Fruit fly (Drosophila melanogaster): Measurements from ENCODE around the gene Gr98b.
A peak's percentile ranks its signal among the peaks of the same experiment; 100 is the strongest.

Gene Gr98b

dm6 chr3R:27533225-27533624, 9.1 kb upstream of the Gr98b start:
- TF ChIP-seq pad (GFP tag; optimal IDR thresholded peaks at IDR 0.05) (no peak), Mnt (GFP tag; optimal IDR thresholded peaks at IDR 0.05) (no peak), kay (GFP tag; ENCODE audit: borderline replicate concordance) (no peak), Crg-1 (GFP tag; optimal IDR thresholded peaks at IDR 0.05) (no peak), CG11617 (GFP tag; optimal IDR thresholded peaks at IDR 0.05) (no peak), CG5204 (GFP tag; optimal IDR thresholded peaks at IDR 0.05) (no peak), Clk (GFP tag; optimal IDR thresholded peaks at IDR 0.05) (no peak), Hr96 (GFP tag; optimal IDR thresholded peaks at IDR 0.05) (no peak), ovo (GFP tag; optimal IDR thresholded peaks at IDR 0.05) (no peak), CG33017 (tag; optimal IDR thresholded peaks at IDR 0.05) (no peak), CG7045 (GFP tag; optimal IDR thresholded peaks at IDR 0.05) (no peak), toe (GFP tag; optimal IDR thresholded peaks at IDR 0.05) (no peak), CG12768 (GFP tag; optimal IDR thresholded peaks at IDR 0.05) (no peak), CG14711 (tag; optimal IDR thresholded peaks at IDR 0.05) (no peak), bab1 (GFP tag; optimal IDR thresholded peaks at IDR 0.05) (no peak), CG7101 (tag; optimal IDR thresholded peaks at IDR 0.05) (no peak), cic (GFP tag; optimal IDR thresholded peaks at IDR 0.05) (no peak)

DNA sequence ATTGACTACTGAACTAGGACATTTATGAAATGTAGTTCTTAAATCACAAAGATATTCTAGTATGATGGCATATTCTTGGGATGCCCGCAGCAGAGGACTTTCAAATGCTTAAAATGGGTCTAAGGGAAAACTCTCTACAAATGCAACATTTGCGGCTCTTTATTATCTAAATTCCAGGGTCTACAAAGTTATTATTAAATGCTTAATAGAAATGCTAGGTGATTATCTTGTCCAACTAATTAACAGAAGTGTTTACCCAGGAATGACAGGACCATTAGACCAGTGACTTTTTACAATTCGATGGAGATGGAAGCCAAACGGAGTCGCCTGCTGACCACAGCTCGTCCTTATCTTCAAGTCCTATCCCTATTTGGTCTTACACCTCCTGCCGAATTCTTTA, 1.8 kb downstream of the Gr98b start, which contains the start of gene Gr98c:
TSS of gene Gr98c (plus strand) at position 301 of the 400 bp plus-strand sequence.
- TF ChIP-seq ovo (GFP tag; optimal IDR thresholded peaks at IDR 0.05) (no peak), CG33017 (tag; optimal IDR thresholded peaks at IDR 0.05) (no peak), CG12768 (GFP tag; optimal IDR thresholded peaks at IDR 0.05) (no peak), CG1620 (GFP tag; optimal IDR thresholded peaks at IDR 0.05) (no peak), Clk (GFP tag; optimal IDR thresholded peaks at IDR 0.05) (no peak), kay (GFP tag; ENCODE audit: borderline replicate concordance) (no peak), CG14711 (tag; optimal IDR thresholded peaks at IDR 0.05) (no peak), bab1 (GFP tag; optimal IDR thresholded peaks at IDR 0.05) (no peak), CG5204 (GFP tag; optimal IDR thresholded peaks at IDR 0.05) (no peak), CG7045 (GFP tag; optimal IDR thresholded peaks at IDR 0.05) (no peak), cic (GFP tag; optimal IDR thresholded peaks at IDR 0.05) (no peak), Hr96 (GFP tag; optimal IDR thresholded peaks at IDR 0.05) (no peak)

- TF ChIP-seq CG7045 (GFP tag; optimal IDR thresholded peaks at IDR 0.05): no peak
- TF ChIP-seq ovo (GFP tag; optimal IDR thresholded peaks at IDR 0.05): no peak
- TF ChIP-seq bab1 (GFP tag; optimal IDR thresholded peaks at IDR 0.05): no peak
- no peak for TF ChIP-seq CG5204 (GFP tag; optimal IDR thresholded peaks at IDR 0.05)
- no peak for TF ChIP-seq Hr96 (GFP tag; optimal IDR thresholded peaks at IDR 0.05)
- no peak for TF ChIP-seq pad (GFP tag; optimal IDR thresholded peaks at IDR 0.05)
- TF ChIP-seq Crg-1 (GFP tag; optimal IDR thresholded peaks at IDR 0.05): no peak
- no peak for TF ChIP-seq cnc (optimal IDR thresholded peaks at IDR 0.05)
- no peak for TF ChIP-seq toe (GFP tag; optimal IDR thresholded peaks at IDR 0.05)
- TF ChIP-seq CG11617 (GFP tag; optimal IDR thresholded peaks at IDR 0.05): no peak
- no peak for TF ChIP-seq CG1620 (GFP tag; optimal IDR thresholded peaks at IDR 0.05)
- TF ChIP-seq CG12768 (GFP tag; optimal IDR thresholded peaks at IDR 0.05): no peak
- TF ChIP-seq Clk (GFP tag; optimal IDR thresholded peaks at IDR 0.05): no peak
- no peak for TF ChIP-seq CG7101 (tag; optimal IDR thresholded peaks at IDR 0.05)
These were observed 3.5 kb downstream of the Gr98b start, which contains the start of gene Gr98d for dm6 chr3R:27545752-27546151. TSS of gene Gr98d (plus strand) at chr3R:27546052.

DNA sequence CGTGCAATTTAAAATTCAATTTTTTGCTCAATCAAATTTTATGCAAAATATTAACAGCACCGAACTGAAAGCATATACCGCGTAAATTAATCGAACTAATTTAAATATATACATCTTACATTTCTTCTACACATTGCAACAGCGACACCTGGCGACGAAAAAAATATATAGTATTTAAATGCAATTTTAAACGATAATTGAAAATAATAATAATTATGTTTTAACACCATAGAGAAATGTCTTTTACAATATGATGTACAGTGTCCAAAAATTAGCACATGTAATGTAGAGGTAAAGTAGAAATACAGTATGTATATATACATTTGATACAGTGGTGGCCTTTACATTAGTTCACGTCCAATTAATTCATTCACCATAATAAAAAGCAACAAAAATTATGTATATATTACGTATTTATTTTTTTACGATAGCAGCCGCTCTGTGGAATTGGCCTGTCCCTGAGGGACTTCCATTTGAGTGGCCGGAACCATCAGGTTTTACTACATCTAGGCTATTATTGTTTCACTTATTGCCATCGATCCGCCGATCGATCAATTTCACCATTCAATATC, 5.2 kb downstream of the Gr98b start:
- no peak for TF ChIP-seq ovo (GFP tag; optimal IDR thresholded peaks at IDR 0.05)
- no peak for TF ChIP-seq CG1620 (GFP tag; optimal IDR thresholded peaks at IDR 0.05)
- no peak for TF ChIP-seq Mnt (GFP tag; optimal IDR thresholded peaks at IDR 0.05)

dm6 chr3R:27552710-27553109, 10.4 kb downstream of the Gr98b start:
- TF ChIP-seq CG33017 (tag; optimal IDR thresholded peaks at IDR 0.05) (no peak), CG5204 (GFP tag; optimal IDR thresholded peaks at IDR 0.05) (no peak)

DNA sequence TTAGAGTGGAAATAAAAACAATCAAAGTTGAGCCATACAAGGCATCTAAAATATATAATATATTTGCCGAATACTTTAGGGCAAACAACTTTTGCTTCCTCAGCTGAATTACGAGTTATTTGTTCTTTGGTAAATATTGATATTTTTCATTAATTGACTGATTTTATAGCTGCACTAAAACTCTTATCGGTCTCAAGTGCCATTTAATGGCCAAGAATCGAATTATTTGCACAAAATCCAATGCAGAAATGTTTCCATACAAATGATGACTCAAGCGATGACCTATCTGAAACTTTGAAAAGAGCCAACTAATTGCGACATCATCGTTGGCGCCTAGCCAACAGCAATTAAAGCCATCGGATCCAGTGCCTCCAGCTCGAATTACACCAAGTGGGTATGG, 11.1 kb downstream of the Gr98b start:
- TF ChIP-seq kay (GFP tag; ENCODE audit: borderline replicate concordance) (peak; percentile 80), CG12768 (GFP tag; optimal IDR thresholded peaks at IDR 0.05) (no peak), cic (GFP tag; optimal IDR thresholded peaks at IDR 0.05) (peak; percentile 85)

dm6 chr3R:27553921-27554320, 11.6 kb downstream of the Gr98b start:
- TF ChIP-seq CG1620 (GFP tag; optimal IDR thresholded peaks at IDR 0.05) (no peak), Hr96 (GFP tag; optimal IDR thresholded peaks at IDR 0.05) (peak; percentile 51), ovo (GFP tag; optimal IDR thresholded peaks at IDR 0.05) (no peak), CG14711 (tag; optimal IDR thresholded peaks at IDR 0.05) (peak; percentile 73), kay (GFP tag; ENCODE audit: borderline replicate concordance) (no peak), tj (GFP tag; optimal IDR thresholded peaks at IDR 0.05) (peak; percentile 41), CG7045 (GFP tag; optimal IDR thresholded peaks at IDR 0.05) (peak; percentile 45), CG12768 (GFP tag; optimal IDR thresholded peaks at IDR 0.05) (no peak), Mnt (GFP tag; optimal IDR thresholded peaks at IDR 0.05) (no peak), CG11617 (GFP tag; optimal IDR thresholded peaks at IDR 0.05) (peak; percentile 57), CG7101 (tag; optimal IDR thresholded peaks at IDR 0.05) (peak; percentile 53), bab1 (GFP tag; optimal IDR thresholded peaks at IDR 0.05) (peak; percentile 92), cnc (optimal IDR thresholded peaks at IDR 0.05) (peak in 1 of 2 experiments; percentile 2), CG33017 (tag; optimal IDR thresholded peaks at IDR 0.05) (peak; percentile 43), pad (GFP tag; optimal IDR thresholded peaks at IDR 0.05) (peak; percentile 32), Clk (GFP tag; optimal IDR thresholded peaks at IDR 0.05) (no peak), toe (GFP tag; optimal IDR thresholded peaks at IDR 0.05) (peak; percentile 10), Crg-1 (GFP tag; optimal IDR thresholded peaks at IDR 0.05) (no peak), cic (GFP tag; optimal IDR thresholded peaks at IDR 0.05) (no peak), CG5204 (GFP tag; optimal IDR thresholded peaks at IDR 0.05) (peak; percentile 48)

Data from whole organism, adult.